Worm (Caenorhabditis elegans) whole organism, L4 larva: Measurements from ENCODE around the gene sre-11.

Source experiments
- F49E8.2 ChIP-seq: sonication (generic microtip); optimal IDR thresholded peaks from 2 replicates; lab custom pipeline; 2016; ENCODE audit warnings: missing compliant biosample characterization, mild to moderate bottlenecking, missing genetic modification characterization, borderline replicate concordance
- R02D3.7 ChIP-seq: fragments of 150-350 bp; sonication (generic microtip); optimal IDR thresholded peaks from 3 replicates; lab custom pipeline; 2014; ENCODE audit warnings: missing biosample characterization, missing genetic modification characterization
- Y48G9A.11 ChIP-seq: fragments of 200-800 bp; sonication (Bioruptor generic); IDR thresholded peaks from 2 replicates; pipeline ENCODE4 v1.3.6; 2022; ENCODE audit warnings: missing genetic modification reagents, missing genetic modification characterization, missing compliant biosample characterization
- ZK337.2 ChIP-seq: fragments of 200-800 bp; sonication (Bioruptor generic); IDR thresholded peaks from 2 replicates; pipeline ENCODE4 v1.3.6; 2022; ENCODE audit warnings: missing genetic modification reagents, missing genetic modification characterization, missing compliant biosample characterization
- aha-1 ChIP-seq: fragments of 150-350 bp; peaks from one replicate; lab custom pipeline; 2014; ENCODE audit warnings: missing biosample characterization, missing genetic modification characterization
- aly-2 ChIP-seq: sonication (generic microtip); optimal IDR thresholded peaks from 2 replicates; lab custom pipeline; 2018; ENCODE audit warnings: missing biosample characterization, missing genetic modification characterization
- arid-1 ChIP-seq: fragments of 200-800 bp; sonication (Bioruptor generic); conservative IDR thresholded peaks from 2 replicates; pipeline ENCODE4 v1.3.6; 2022; ENCODE audit warnings: missing genetic modification reagents, missing genetic modification characterization, missing compliant biosample characterization
- ceh-20 ChIP-seq: fragments of 200-800 bp; sonication (Bioruptor generic); IDR thresholded peaks from 2 replicates; pipeline ENCODE4 v1.3.6; 2022; ENCODE audit warnings: missing genetic modification reagents, missing genetic modification characterization, missing compliant biosample characterization
- ceh-82 ChIP-seq: sonication (generic microtip); optimal IDR thresholded peaks from 2 replicates; lab custom pipeline; 2017; ENCODE audit warnings: missing biosample characterization, missing genetic modification characterization
- daf-12 ChIP-seq: fragments of 150-350 bp; optimal IDR thresholded peaks from 2 replicates; lab custom pipeline; 2014; ENCODE audit warnings: missing biosample characterization, missing genetic modification reagents, missing genetic modification characterization
- daf-8 ChIP-seq: fragments of 200-800 bp; sonication (Bioruptor generic); IDR thresholded peaks from 2 replicates; pipeline ENCODE4 v1.3.6; 2022; ENCODE audit warnings: missing genetic modification characterization, missing compliant biosample characterization
- egl-43 ChIP-seq: fragments of 200-800 bp; sonication (Bioruptor generic); IDR thresholded peaks from 2 replicates; pipeline ENCODE4 v1.3.6; 2022; ENCODE audit warnings: missing genetic modification reagents, missing genetic modification characterization, missing compliant biosample characterization
- gei-8 ChIP-seq: fragments of 200-800 bp; sonication (Bioruptor generic); optimal IDR thresholded peaks from 2 replicates; lab custom pipeline; 2018; ENCODE audit warnings: mild to moderate bottlenecking, missing genetic modification characterization, missing compliant biosample characterization
- hmg-1.1 ChIP-seq: fragments of 200-800 bp; sonication (Bioruptor generic); IDR thresholded peaks from 2 replicates; pipeline ENCODE4 v1.3.6; 2022; ENCODE audit warnings: missing genetic modification reagents, missing genetic modification characterization, missing compliant biosample characterization
- lim-7 ChIP-seq: fragments of 200-800 bp; sonication (Bioruptor generic); IDR thresholded peaks from 2 replicates; pipeline ENCODE4 v1.3.6; 2022; ENCODE audit warnings: missing genetic modification characterization, missing compliant biosample characterization
- madf-9 ChIP-seq: fragments of 200-800 bp; sonication (Bioruptor generic); conservative IDR thresholded peaks from 2 replicates; pipeline ENCODE4 v1.3.6; 2022; ENCODE audit warnings: missing genetic modification reagents, missing genetic modification characterization, missing compliant biosample characterization
- mxl-2 ChIP-seq: fragments of 200-800 bp; sonication (Bioruptor generic); conservative IDR thresholded peaks from 2 replicates; pipeline ENCODE4 v1.3.6; 2022; ENCODE audit warnings: missing genetic modification reagents, missing genetic modification characterization, missing compliant biosample characterization
- nhr-11 ChIP-seq: fragments of 150-350 bp; optimal IDR thresholded peaks from 2 replicates; lab custom pipeline; 2014; ENCODE audit warnings: missing biosample characterization, missing genetic modification characterization
- nhr-6 ChIP-seq: fragments of 150-350 bp; optimal IDR thresholded peaks from 2 replicates; lab custom pipeline; 2014; ENCODE audit warnings: missing biosample characterization, missing genetic modification characterization
- php-3 ChIP-seq: fragments of 200-800 bp; sonication (Bioruptor generic); IDR thresholded peaks from 2 replicates; pipeline ENCODE4 v1.3.6; 2022; ENCODE audit warnings: missing genetic modification reagents, missing genetic modification characterization, missing compliant biosample characterization
- rbr-2 ChIP-seq: sonication (generic microtip); optimal IDR thresholded peaks from 2 replicates; lab custom pipeline; 2016; ENCODE audit warnings: missing genotype, missing genetic modification characterization, missing compliant biosample characterization
- sdz-12 ChIP-seq: fragments of 200-800 bp; sonication (Bioruptor generic); optimal IDR thresholded peaks from 2 replicates; lab custom pipeline; 2018; ENCODE audit warnings: mild to moderate bottlenecking, missing genetic modification characterization, missing compliant biosample characterization
- unc-62 ChIP-seq, 3 experiments: fragments of 150-350 bp in 1 of 3; sonication (generic microtip); optimal IDR thresholded peaks in 2 of 3; peaks in 1 of 3; 1 replicate in 1 of 3; 2 replicates in 2 of 3; lab custom pipeline; 2014 to 2017; ENCODE audit warnings: missing biosample characterization in 3 of 3, missing genetic modification characterization in 3 of 3, missing genetic modification reagents in 3 of 3, missing genotype in 1 of 3
- zag-1 ChIP-seq: fragments of 150-350 bp; optimal IDR thresholded peaks from 2 replicates; lab custom pipeline; 2014; ENCODE audit warnings: missing biosample characterization, missing genetic modification characterization
- zfp-3 ChIP-seq: fragments of 200-800 bp; sonication (Bioruptor generic); conservative IDR thresholded peaks from 2 replicates; pipeline ENCODE4 v1.3.6; 2022; ENCODE audit warnings: missing genetic modification reagents, missing genetic modification characterization, missing compliant biosample characterization
- zip-2 ChIP-seq: fragments of 150-350 bp; optimal IDR thresholded peaks from 2 replicates; lab custom pipeline; 2014; ENCODE audit warnings: missing biosample characterization, missing genetic modification characterization

sre-11 gene

DNA sequence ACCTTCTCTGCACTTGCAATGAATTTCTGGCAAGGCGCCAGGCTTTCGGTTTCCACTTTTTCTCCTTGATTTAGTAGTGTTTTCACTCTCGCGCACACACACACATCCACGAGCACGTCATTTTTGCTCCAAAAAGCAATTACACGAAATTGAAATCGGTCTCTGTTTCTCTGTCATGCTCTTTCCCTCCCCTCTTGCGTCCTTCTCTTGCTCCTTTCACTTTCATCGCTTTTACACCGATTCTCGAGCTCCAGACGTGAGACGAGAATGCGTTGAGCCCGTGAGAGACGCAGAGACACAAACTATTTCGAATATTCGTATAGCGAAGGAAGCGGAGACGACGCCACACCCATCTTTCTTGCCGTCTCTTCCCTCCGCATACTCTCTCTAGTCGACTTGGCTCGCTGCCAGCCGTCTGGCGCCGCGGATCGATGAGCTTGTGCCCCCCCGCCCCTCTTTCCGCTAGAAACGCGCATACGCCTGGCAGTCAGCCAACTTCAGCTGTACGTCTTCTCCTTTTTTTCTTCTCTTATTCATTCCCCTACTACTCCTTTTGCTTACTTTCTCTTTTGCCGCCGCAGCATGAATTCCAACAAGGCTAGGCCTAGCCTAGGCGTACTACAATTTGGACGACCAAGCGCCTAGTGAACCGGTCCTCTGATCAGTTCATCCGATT is 44.4 kb upstream of the sre-11 start (continued):
- TF ChIP-seq gei-8 (GFP tag; lab: Kevin White, UChicago), result no peak
- TF ChIP-seq, all 104 proteins: peak for 46

ce11 chrV:7726927-7727326 is 43.2 kb upstream of the sre-11 start:
- TF ChIP-seq rbr-2 (tag; lab: Kevin White, UChicago), result peak; percentile 0
- TF ChIP-seq daf-12 (tag; lab: Kevin White, UChicago), result no peak
- TF ChIP-seq unc-62 (GFP tag; optimal IDR thresholded peaks at IDR 0.05 in 1 of 2; lab: Kevin White, UChicago), result peak in 1 of 2 experiments; percentile 85
- TF ChIP-seq unc-62 (tag; optimal IDR thresholded peaks at IDR 0.05; lab: Kevin White, UChicago), result no peak

ce11 chrV:7726202-7726601 is 42.4 kb upstream of the sre-11 start:
- no peak for TF ChIP-seq hmg-1.1 (GFP tag; lab: Robert Waterston, UW)
- TF ChIP-seq Y48G9A.11, result no peak
- TF ChIP-seq nhr-6 (tag; lab: Kevin White, UChicago), result no peak
- TF ChIP-seq aha-1 (tag; lab: Kevin White, UChicago), result peak; percentile 80
- TF ChIP-seq arid-1 (GFP tag; lab: Robert Waterston, UW), result no peak

DNA sequence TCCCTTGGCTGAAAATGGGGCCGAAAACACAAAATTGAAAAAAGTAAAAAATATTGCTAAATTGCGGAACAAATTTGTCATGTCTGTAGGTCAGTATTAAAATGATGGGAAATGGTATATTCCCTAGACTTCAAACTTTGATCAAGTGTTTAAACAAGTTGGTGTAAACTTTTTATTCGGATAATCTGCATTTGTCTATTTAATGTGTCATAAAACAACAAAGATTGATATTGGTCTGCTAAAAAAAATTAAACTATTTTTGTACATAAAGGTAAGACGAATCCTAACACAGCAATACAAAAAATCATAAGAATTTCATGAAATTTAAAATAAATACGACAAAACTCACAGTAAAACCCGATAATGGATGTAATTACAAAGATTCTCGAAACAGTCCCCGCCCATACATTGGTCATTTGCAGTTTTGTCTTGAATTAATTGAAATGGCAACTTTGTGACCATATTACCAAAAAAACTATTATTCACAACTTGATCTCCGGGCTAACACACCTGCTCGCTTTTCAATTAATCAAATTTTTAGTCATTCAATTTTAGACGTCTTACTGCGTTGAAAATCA is 40.3 kb upstream of the sre-11 start, which contains the start of the genes ZK105.6 and ZK105.8:
Gene ZK105.6, minus strand, starts transcription at position 101 of the 578 bp plus-strand sequence.
Gene ZK105.8, plus strand, starts transcription at position 528 of the 578 bp plus-strand sequence.
- no peak for TF ChIP-seq ZK337.2 (GFP tag; lab: Robert Waterston, UW)
- no peak for TF ChIP-seq ceh-20 (GFP tag; lab: Robert Waterston, UW)
- no peak for TF ChIP-seq R02D3.7 (tag; lab: Kevin White, UChicago)
- no peak for TF ChIP-seq aly-2 (tag; lab: Kevin White, UChicago)
- no peak for TF ChIP-seq lim-7 (GFP tag; lab: Robert Waterston, UW)
- no peak for TF ChIP-seq zip-2 (tag; lab: Kevin White, UChicago)
- TF ChIP-seq, all 104 proteins: peak for 0

DNA sequence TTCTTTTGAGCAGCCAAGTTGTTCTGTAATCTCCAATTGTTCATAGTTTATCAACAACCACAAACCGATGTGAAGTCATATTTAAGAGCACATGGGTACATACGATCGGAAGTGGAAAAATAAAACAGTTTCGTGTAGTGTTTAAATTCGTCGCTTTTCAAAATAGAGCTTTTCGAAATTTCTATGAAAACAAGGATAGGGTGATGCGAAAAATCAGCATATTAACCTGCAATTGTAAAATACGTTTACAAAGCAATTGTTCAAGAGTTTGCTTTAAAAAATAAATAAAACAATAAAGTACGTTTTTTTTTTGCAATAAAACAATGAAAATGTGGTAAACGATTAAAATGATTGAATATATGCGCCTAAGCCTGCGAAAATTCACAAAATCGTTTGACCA is 38.2 kb upstream of the sre-11 start, which contains the start of gene ZK105.14:
Gene ZK105.14, minus strand, starts transcription at position 101 of the 400 bp plus-strand sequence.
- no peak for TF ChIP-seq zag-1 (tag; lab: Kevin White, UChicago)
- peak; percentile 32 for TF ChIP-seq aha-1 (tag; lab: Kevin White, UChicago)
- TF ChIP-seq daf-8, result no peak

DNA sequence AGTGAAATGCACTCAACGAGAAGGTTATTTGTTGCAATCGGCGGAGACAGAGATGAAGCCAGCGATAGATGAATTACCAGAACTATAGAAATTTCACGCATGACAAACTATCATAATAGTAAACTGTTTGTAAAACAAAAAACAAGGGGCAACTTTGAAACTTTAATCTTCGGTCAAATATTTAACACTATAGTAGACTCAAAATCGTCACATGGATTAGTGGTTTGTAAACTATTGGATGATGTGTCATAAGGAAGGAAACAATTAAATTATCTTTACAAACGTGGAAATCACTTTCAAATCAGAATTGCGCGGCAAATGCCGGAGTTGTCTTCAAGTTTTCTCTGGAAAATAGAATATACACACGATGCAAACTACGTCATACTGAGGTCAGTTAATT is 33.9 kb upstream of the sre-11 start, which contains the start of gene ZK105.5:
Gene ZK105.5, minus strand, starts transcription at position 101 of the 400 bp plus-strand sequence.
- TF ChIP-seq php-3 (GFP tag; lab: Robert Waterston, UW) (no peak), arid-1 (GFP tag; lab: Robert Waterston, UW) (no peak), aha-1 (tag; lab: Kevin White, UChicago) (peak; percentile 55)

DNA sequence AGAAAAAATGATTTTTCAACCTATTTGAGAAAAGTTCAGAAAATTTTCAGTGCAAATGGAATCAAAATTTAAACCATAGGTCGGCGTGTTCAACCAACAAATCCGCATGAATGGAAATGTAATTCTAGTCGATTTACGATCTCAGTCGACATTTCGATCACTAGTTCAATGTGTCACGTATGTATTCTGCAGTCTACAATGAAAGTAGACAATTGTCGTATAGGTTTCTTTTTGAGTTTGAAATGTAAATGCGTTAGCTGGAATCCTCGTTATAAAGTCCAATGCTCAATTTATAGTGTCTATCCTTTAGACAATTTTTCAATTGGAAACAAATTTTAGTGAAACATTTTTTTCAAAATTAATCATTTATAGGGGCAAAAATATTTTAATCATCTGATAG is 32.3 kb upstream of the sre-11 start, which contains the start of gene ZK105.12:
Gene ZK105.12, minus strand, starts transcription at position 101 of the 400 bp plus-strand sequence.
- TF ChIP-seq zfp-3 (no peak), F49E8.2 (tag; lab: Kevin White, UChicago) (no peak), sdz-12 (GFP tag; lab: Kevin White, UChicago) (no peak), nhr-11 (no peak), madf-9 (GFP tag; lab: Robert Waterston, UW) (no peak), egl-43 (GFP tag; lab: Robert Waterston, UW) (no peak), ceh-82 (tag; lab: Kevin White, UChicago) (no peak), mxl-2 (no peak)
